Fruit fly (Drosophila melanogaster): ENCODE data around the gene Or85a.

DNA sequence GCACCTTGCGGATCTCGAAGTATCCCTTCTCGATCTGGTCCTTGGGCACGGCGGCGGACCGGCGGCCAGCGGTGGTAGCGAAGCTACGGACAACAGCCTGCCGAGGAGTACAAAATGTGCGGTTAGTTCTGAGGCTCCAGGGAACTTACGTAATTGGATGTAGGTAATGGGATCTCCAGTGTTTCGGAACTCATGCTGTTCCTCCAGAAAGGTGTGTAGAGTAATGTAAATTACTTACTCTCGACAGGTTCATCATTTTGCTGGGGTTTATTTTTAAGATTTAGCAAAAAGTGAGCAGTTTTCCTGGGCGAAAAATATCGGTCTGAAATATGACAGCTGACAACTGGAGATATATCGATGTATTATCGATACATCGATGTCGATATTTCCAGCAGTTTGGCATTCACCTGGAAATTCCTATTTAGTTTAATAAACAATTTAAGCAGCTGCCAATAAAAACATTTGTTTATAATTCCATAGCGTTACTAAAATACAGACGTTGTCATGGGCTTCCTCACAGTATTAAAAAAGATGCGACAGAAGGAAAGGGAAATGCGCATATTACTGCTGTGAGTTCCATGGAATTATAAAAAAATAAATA, 19.2 kb downstream of the Or85a start, which contains the start of the genes COX7A and Arl2:
- no peak for TF ChIP-seq Hr78 (GFP tag; optimal IDR thresholded peaks at IDR 0.05)
- TF ChIP-seq psq (GFP tag; optimal IDR thresholded peaks at IDR 0.05) = no peak
